Worm (Caenorhabditis elegans): Measurements from ENCODE around the gene C26B9.3.
A peak's percentile ranks its signal among the peaks of the same experiment; 100 is the strongest.

The C26B9.3 gene

ce11 chrX:5370605-5371004 lies 32.5 kb downstream of the C26B9.3 start:
- TF ChIP-seq hmg-11 (tag; optimal IDR thresholded peaks at IDR 0.05) (no peak), egl-5 (tag; optimal IDR thresholded peaks at IDR 0.05) (no peak)

ce11 chrX:5372638-5373037 lies 34.5 kb downstream of the C26B9.3 start, which contains the start of gene F35C8.8:
Gene F35C8.8 (minus strand): TSS chrX:5372639.
- TF ChIP-seq snpc-4 (tag; optimal IDR thresholded peaks at IDR 0.05), result no peak

- TF ChIP-seq tbx-2 (tag; optimal IDR thresholded peaks at IDR 0.05), result no peak
- no peak for TF ChIP-seq daf-12 (tag; optimal IDR thresholded peaks at IDR 0.05)
- no peak for TF ChIP-seq nfya-1 (tag; optimal IDR thresholded peaks at IDR 0.05; ENCODE audit: insufficient read depth)
- no peak for TF ChIP-seq nhr-23 (tag; optimal IDR thresholded peaks at IDR 0.05)
Measured at ce11 chrX:5373597-5373996, 35.5 kb downstream of the C26B9.3 start.

DNA sequence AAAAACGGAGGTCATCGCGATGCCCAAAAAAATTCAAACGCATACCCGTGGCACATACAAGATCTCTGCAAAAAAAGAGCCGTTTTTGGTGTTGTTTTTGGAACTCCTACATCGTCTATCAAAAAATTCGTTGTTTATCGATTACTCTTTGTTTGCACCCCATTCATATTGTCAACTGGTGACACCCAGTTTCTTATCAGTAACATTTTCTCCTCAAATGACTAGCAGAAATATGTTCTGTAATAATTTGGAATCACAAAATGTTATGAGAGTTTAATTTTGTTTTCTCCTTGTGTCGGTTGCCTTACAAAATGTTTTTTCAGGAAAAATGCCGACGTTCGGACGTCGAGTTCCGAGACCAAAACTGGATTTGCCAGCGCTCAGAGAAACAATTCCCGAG lies 36.6 kb downstream of the C26B9.3 start, which contains the start of gene sek-4:
Gene sek-4 (plus strand): TSS at position 318 of the 400 bp plus-strand sequence.
- TF ChIP-seq sea-2 (GFP tag; optimal IDR thresholded peaks at IDR 0.05) (no peak), elt-2 (tag; optimal IDR thresholded peaks at IDR 0.05) (peak; percentile 58), pqm-1 (tag; optimal IDR thresholded peaks at IDR 0.05) (peak; percentile 25), unc-39 (tag; optimal IDR thresholded peaks at IDR 0.05) (no peak), nhr-77 (tag; optimal IDR thresholded peaks at IDR 0.05) (no peak), pha-4 (tag; optimal IDR thresholded peaks at IDR 0.05) (peak; percentile 50)

ce11 chrX:5377307-5377706 lies 39.2 kb downstream of the C26B9.3 start, which contains the start of gene sek-5:
Gene sek-5 (plus strand): TSS chrX:5377607.
- TF ChIP-seq nhr-23 (tag; optimal IDR thresholded peaks at IDR 0.05) (no peak), pha-4 (tag; optimal IDR thresholded peaks at IDR 0.05) (peak; percentile 39)

DNA sequence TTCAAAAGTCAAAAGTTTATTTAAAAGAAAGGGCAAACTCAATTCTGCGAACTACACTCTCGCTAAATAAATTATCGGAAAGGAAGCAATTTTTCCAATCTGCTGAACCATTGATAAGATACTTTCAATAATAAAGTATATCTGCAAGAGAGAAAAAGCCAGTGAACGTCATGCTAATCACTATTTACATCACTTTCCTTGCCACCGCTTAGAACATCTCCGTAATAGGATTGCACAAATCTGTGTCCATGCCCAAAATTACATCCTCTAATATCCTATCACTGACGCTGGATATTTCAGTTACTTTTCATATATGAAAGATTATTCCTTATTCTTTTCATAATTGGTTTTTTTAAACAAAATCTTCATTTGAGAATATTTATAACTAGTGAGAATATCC lies 44.7 kb downstream of the C26B9.3 start:
- no peak for TF ChIP-seq hmg-11 (tag; optimal IDR thresholded peaks at IDR 0.05)
- no peak for TF ChIP-seq daf-12 (tag; optimal IDR thresholded peaks at IDR 0.05)
- no peak for TF ChIP-seq lin-15B (tag; optimal IDR thresholded peaks at IDR 0.05)
- no peak for TF ChIP-seq elt-3 (tag; optimal IDR thresholded peaks at IDR 0.05)
- no peak for TF ChIP-seq fkh-2 (tag; optimal IDR thresholded peaks at IDR 0.05)
- TF ChIP-seq ceh-28 (tag; optimal IDR thresholded peaks at IDR 0.05), result no peak
- no peak for TF ChIP-seq nhr-11 (tag; optimal IDR thresholded peaks at IDR 0.05)
- TF ChIP-seq egl-5 (tag; optimal IDR thresholded peaks at IDR 0.05), result no peak
- no peak for TF ChIP-seq unc-39 (tag; optimal IDR thresholded peaks at IDR 0.05)
- no peak for TF ChIP-seq fkh-10 (GFP tag; optimal IDR thresholded peaks at IDR 0.05)
- TF ChIP-seq nhr-237 (tag; optimal IDR thresholded peaks at IDR 0.05), result no peak
- TF ChIP-seq ztf-11 (tag; optimal IDR thresholded peaks at IDR 0.05), result no peak
- no peak for TF ChIP-seq nfya-1 (tag; optimal IDR thresholded peaks at IDR 0.05; ENCODE audit: insufficient read depth)

DNA sequence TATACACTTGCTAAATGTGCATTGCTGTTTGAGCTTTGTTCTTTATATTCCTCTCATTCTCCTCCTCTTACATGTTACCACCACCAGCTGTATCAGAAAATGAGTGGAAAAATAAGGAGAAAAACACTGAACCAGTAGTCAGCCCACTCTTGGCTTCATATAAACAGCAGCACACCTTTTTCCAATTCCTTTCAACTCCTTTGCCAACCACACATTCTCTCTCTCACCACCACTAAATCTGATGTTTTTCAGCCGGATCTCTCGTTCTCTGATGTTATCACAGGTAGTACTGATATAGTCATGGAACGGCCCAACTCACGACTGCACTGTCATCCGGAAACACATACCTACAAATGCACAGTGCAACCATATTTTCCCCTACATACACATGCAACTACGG lies 48.5 kb downstream of the C26B9.3 start, which contains the start of gene kcnl-3:
Gene kcnl-3 (plus strand): TSS at position 301 of the 400 bp plus-strand sequence.
- no peak for TF ChIP-seq nhr-77 (tag; optimal IDR thresholded peaks at IDR 0.05)
- TF ChIP-seq ztf-4 (tag; optimal IDR thresholded peaks at IDR 0.05), result no peak
- no peak for TF ChIP-seq nhr-25 (tag; optimal IDR thresholded peaks at IDR 0.05)
- TF ChIP-seq fkh-10 (GFP tag; optimal IDR thresholded peaks at IDR 0.05), result no peak
- no peak for TF ChIP-seq unc-39 (tag; optimal IDR thresholded peaks at IDR 0.05)
- no peak for TF ChIP-seq ceh-28 (tag; optimal IDR thresholded peaks at IDR 0.05)
- TF ChIP-seq ceh-82 (tag; optimal IDR thresholded peaks at IDR 0.05), result no peak
- no peak for TF ChIP-seq mdl-1 (tag; optimal IDR thresholded peaks at IDR 0.05)
- TF ChIP-seq egl-27 (tag; optimal IDR thresholded peaks at IDR 0.05), result no peak
- no peak for TF ChIP-seq ZK546.5 (tag; optimal IDR thresholded peaks at IDR 0.05)
- no peak for TF ChIP-seq elt-1 (tag; optimal IDR thresholded peaks at IDR 0.05)
- TF ChIP-seq lin-15B (tag; optimal IDR thresholded peaks at IDR 0.05), result no peak
- no peak for TF ChIP-seq nhr-23 (tag; optimal IDR thresholded peaks at IDR 0.05)

- TF ChIP-seq eor-1 (tag; optimal IDR thresholded peaks at IDR 0.05) (no peak), jun-1 (tag; optimal IDR thresholded peaks at IDR 0.05) (no peak), unc-39 (tag; optimal IDR thresholded peaks at IDR 0.05) (no peak), unc-62 (GFP tag; optimal IDR thresholded peaks at IDR 0.05) (no peak)
Measured at ce11 chrX:5387629-5388028, 49.5 kb downstream of the C26B9.3 start.
